Worm (Caenorhabditis elegans) whole organism, mixed stage, embryonic: ENCODE data around the gene ger-1.

Experiments used
- ces-1 ChIP-seq: fragments of 150-350 bp; optimal IDR thresholded peaks from 2 replicates; lab custom pipeline; 2014; ENCODE audit warnings: missing biosample characterization, missing genetic modification reagents, missing genetic modification characterization
- flh-1 ChIP-seq: fragments of 200-800 bp; sonication (Bioruptor generic); optimal IDR thresholded peaks from 2 replicates; lab custom pipeline; 2018; ENCODE audit warnings: mild to moderate bottlenecking, missing genetic modification characterization, moderate library complexity, missing compliant biosample characterization
- hlh-1 ChIP-seq: fragments of 150-350 bp; optimal IDR thresholded peaks from 2 replicates; lab custom pipeline; 2014; ENCODE audit warnings: missing biosample characterization, missing genetic modification reagents, missing genetic modification characterization
- lsy-2 ChIP-seq: fragments of 150-350 bp; optimal IDR thresholded peaks from 2 replicates; lab custom pipeline; 2014; ENCODE audit warnings: missing biosample characterization, missing genetic modification characterization
- nhr-237 ChIP-seq: fragments of 150-350 bp; optimal IDR thresholded peaks from 2 replicates; lab custom pipeline; 2014; ENCODE audit warnings: missing biosample characterization, missing genetic modification characterization
- nhr-76 ChIP-seq: sonication (generic microtip); optimal IDR thresholded peaks from 2 replicates; lab custom pipeline; 2017; ENCODE audit warnings: missing biosample characterization, missing genetic modification characterization
- snpc-4 ChIP-seq: fragments of 150-350 bp; optimal IDR thresholded peaks from 2 replicates; lab custom pipeline; 2014; ENCODE audit warnings: missing biosample characterization, missing genetic modification characterization
- zip-8 ChIP-seq: fragments of 150-350 bp; optimal IDR thresholded peaks from 2 replicates; lab custom pipeline; 2014; ENCODE audit warnings: missing biosample characterization, missing genetic modification characterization
- ztf-11 ChIP-seq: fragments of 150-350 bp; optimal IDR thresholded peaks from 2 replicates; lab custom pipeline; 2014; ENCODE audit warnings: missing biosample characterization, missing genetic modification characterization

DNA sequence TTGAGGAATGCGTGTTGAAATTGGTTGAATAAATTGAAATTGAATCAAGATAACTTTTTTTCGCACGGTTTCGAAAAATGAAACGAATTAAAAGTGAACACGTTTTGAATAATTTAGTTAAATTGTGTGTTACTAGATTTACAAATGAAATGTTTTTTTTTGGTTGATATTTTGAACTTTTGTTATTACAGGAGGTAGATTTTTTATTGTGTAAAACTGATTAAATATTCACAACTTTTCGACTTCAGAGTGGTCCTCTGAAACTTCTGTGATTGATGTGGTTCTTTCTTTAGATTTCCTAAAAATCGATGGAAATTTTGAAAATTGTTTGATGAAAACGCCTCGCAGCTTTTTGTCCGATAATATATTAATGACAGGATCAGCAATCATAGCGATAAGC is 9.1 kb upstream of the ger-1 start, which contains the start of gene ZK418.13:
- TF ChIP-seq hlh-1 (tag; lab: Kevin White, UChicago) (no peak), lsy-2 (no peak), flh-1 (GFP tag; lab: Kevin White, UChicago) (no peak), nhr-237 (tag; lab: Kevin White, UChicago) (no peak), nhr-76 (no peak), snpc-4 (no peak), zip-8 (tag; lab: Kevin White, UChicago) (no peak), ces-1 (GFP tag; lab: Kevin White, UChicago) (no peak), ztf-11 (tag; lab: Kevin White, UChicago) (no peak)
